Worm (Caenorhabditis elegans) whole organism, L3 larva: Measurements from ENCODE around the gene sul-2.

Experiments used
- aly-2 ChIP-seq: fragments of 150-350 bp; optimal IDR thresholded peaks from 2 replicates; lab custom pipeline; 2014; ENCODE audit warnings: missing biosample characterization, missing genetic modification characterization
- egl-27 ChIP-seq: sonication (generic microtip); optimal IDR thresholded peaks from 4 replicates; lab custom pipeline; 2017; ENCODE audit warnings: missing biosample characterization, missing genetic modification reagents, missing genetic modification characterization
- egl-5 ChIP-seq: fragments of 150-350 bp; optimal IDR thresholded peaks from 2 replicates; lab custom pipeline; 2017; ENCODE audit warnings: missing biosample characterization, missing genetic modification reagents, missing genetic modification characterization, inconsistent platforms
- jun-1 ChIP-seq: fragments of 150-350 bp; optimal IDR thresholded peaks from 2 replicates; lab custom pipeline; 2014; ENCODE audit warnings: missing biosample characterization, missing genetic modification reagents, missing genetic modification characterization
- mdl-1 ChIP-seq: fragments of 150-350 bp; optimal IDR thresholded peaks from 2 replicates; lab custom pipeline; 2014; ENCODE audit warnings: missing biosample characterization, missing genetic modification characterization
- nhr-11 ChIP-seq: fragments of 150-350 bp; optimal IDR thresholded peaks from 2 replicates; lab custom pipeline; 2014; ENCODE audit warnings: missing biosample characterization, missing genetic modification characterization
- nhr-23 ChIP-seq: fragments of 150-350 bp; optimal IDR thresholded peaks from 2 replicates; lab custom pipeline; 2014; ENCODE audit warnings: missing biosample characterization, missing genetic modification reagents, missing genetic modification characterization
- nhr-237 ChIP-seq: fragments of 150-350 bp; optimal IDR thresholded peaks from 2 replicates; lab custom pipeline; 2014; ENCODE audit warnings: missing biosample characterization, missing genetic modification characterization
- pqm-1 ChIP-seq: fragments of 150-350 bp; optimal IDR thresholded peaks from 2 replicates; lab custom pipeline; 2017; ENCODE audit warnings: missing biosample characterization, missing genetic modification characterization, inconsistent platforms
- skn-1 ChIP-seq: fragments of 150-350 bp; optimal IDR thresholded peaks from 2 replicates; lab custom pipeline; 2014; ENCODE audit warnings: missing biosample characterization, missing genetic modification characterization
- tbx-2 ChIP-seq: sonication (generic microtip); optimal IDR thresholded peaks from 2 replicates; lab custom pipeline; 2016; ENCODE audit warnings: mild to moderate bottlenecking, missing genetic modification characterization, missing compliant biosample characterization
- unc-62 ChIP-seq: fragments of 150-350 bp; sonication (generic microtip); optimal IDR thresholded peaks from 4 replicates; lab custom pipeline; 2014; ENCODE audit warnings: missing biosample characterization, missing genetic modification reagents, missing genetic modification characterization
- zag-1 ChIP-seq: fragments of 150-350 bp; optimal IDR thresholded peaks from 2 replicates; lab custom pipeline; 2014; ENCODE audit warnings: missing biosample characterization, missing genetic modification characterization
- ztf-11 ChIP-seq: fragments of 150-350 bp; optimal IDR thresholded peaks from 2 replicates; lab custom pipeline; 2014; ENCODE audit warnings: missing biosample characterization, missing genetic modification characterization

ce11 chrV:8120868-8121267, 36.7 kb upstream of the sul-2 start, which contains the start of gene D1014.6:
- TF ChIP-seq nhr-11 (tag; lab: Kevin White, UChicago) (no peak), egl-27 (tag; lab: Kevin White, UChicago) (no peak), skn-1 (tag; lab: Kevin White, UChicago) (no peak), ztf-11 (tag; lab: Kevin White, UChicago) (no peak), pqm-1 (tag; lab: Kevin White, UChicago) (no peak), egl-5 (tag; lab: Kevin White, UChicago) (no peak), zag-1 (no peak), nhr-23 (tag; lab: Kevin White, UChicago) (no peak), nhr-237 (no peak), aly-2 (no peak), tbx-2 (tag; lab: Kevin White, UChicago) (no peak), mdl-1 (tag; lab: Kevin White, UChicago) (no peak), unc-62 (GFP tag; lab: Kevin White, UChicago) (no peak), jun-1 (tag; lab: Kevin White, UChicago) (no peak)
